Fruit fly (Drosophila melanogaster) whole organism, prepupa: ENCODE measurements around the gene CG33510.

ENCODE experiments used
- Blimp-1 ChIP-seq: fragments of 200-800 bp; sonication (Bioruptor generic); optimal IDR thresholded peaks from 3 replicates; lab custom pipeline; 2017; ENCODE audit warnings: missing biosample characterization, missing genetic modification characterization, mild to moderate bottlenecking, moderate library complexity, missing genetic modification reagents
- CG10631 ChIP-seq: fragments of 200-800 bp; sonication (Bioruptor generic); optimal IDR thresholded peaks from 2 replicates; lab custom pipeline; 2016; ENCODE audit warnings: missing biosample characterization, missing genetic modification characterization
- CG11762 ChIP-seq: fragments of 200-800 bp; sonication (Bioruptor generic); optimal IDR thresholded peaks from 3 replicates; lab custom pipeline; 2016; ENCODE audit warnings: missing biosample characterization, missing genetic modification characterization; ENCODE audit not compliant: insufficient read depth
- CG11902 ChIP-seq: fragments of 200-800 bp; sonication (Bioruptor generic); optimal IDR thresholded peaks from 3 replicates; lab custom pipeline; 2016; ENCODE audit warnings: missing biosample characterization, missing genetic modification characterization
- CG15336 ChIP-seq: fragments of 200-800 bp; sonication (Bioruptor generic); IDR thresholded peaks from 2 replicates; pipeline ENCODE4 v1.3.6; 2022; ENCODE audit warnings: missing biosample characterization, missing genetic modification characterization
- CG1621 ChIP-seq: fragments of 200-800 bp; sonication (Bioruptor generic); optimal IDR thresholded peaks from 3 replicates; lab custom pipeline; 2018; ENCODE audit warnings: missing biosample characterization, mild to moderate bottlenecking, missing genetic modification characterization
- CG16779 ChIP-seq: fragments of 200-800 bp; sonication (Bioruptor generic); optimal IDR thresholded peaks from 3 replicates; lab custom pipeline; 2017; ENCODE audit warnings: missing biosample characterization, mild to moderate bottlenecking, missing genetic modification characterization
- CG3032 ChIP-seq: fragments of 200-800 bp; optimal IDR thresholded peaks from 2 replicates; lab custom pipeline; 2019; ENCODE audit warnings: missing biosample characterization, mild to moderate bottlenecking, missing genetic modification characterization, moderate library complexity
- CG34406 ChIP-seq: fragments of 200-800 bp; sonication (Bioruptor generic); optimal IDR thresholded peaks from 3 replicates; lab custom pipeline; 2016; ENCODE audit warnings: missing biosample characterization, missing genetic modification characterization
- CG4318 ChIP-seq: fragments of 200-800 bp; sonication (Bioruptor generic); optimal IDR thresholded peaks from 3 replicates; lab custom pipeline; 2017; ENCODE audit warnings: missing biosample characterization, mild to moderate bottlenecking, missing genetic modification characterization
- CG6163 ChIP-seq: fragments of 200-800 bp; sonication (Bioruptor generic); IDR thresholded peaks from 3 replicates; pipeline ENCODE4 v1.3.6; 2022; ENCODE audit warnings: missing biosample characterization, missing genetic modification characterization
- CG6276 ChIP-seq: fragments of 200-800 bp; sonication (Bioruptor generic); optimal IDR thresholded peaks from 2 replicates; lab custom pipeline; 2017; ENCODE audit warnings: missing biosample characterization, mild to moderate bottlenecking, missing genetic modification characterization
- CG6792 ChIP-seq: fragments of 200-800 bp; sonication (Bioruptor generic); optimal IDR thresholded peaks from 3 replicates; lab custom pipeline; 2016; ENCODE audit warnings: missing biosample characterization, missing genetic modification characterization
- CG6854 ChIP-seq: fragments of 200-800 bp; sonication (Bioruptor generic); optimal IDR thresholded peaks from 2 replicates; lab custom pipeline; 2017; ENCODE audit warnings: missing biosample characterization, mild to moderate bottlenecking, missing genetic modification characterization
- CG8119 ChIP-seq: fragments of 200-800 bp; sonication (Bioruptor generic); IDR thresholded peaks from 3 replicates; pipeline ENCODE4 v1.3.6; 2022; ENCODE audit warnings: missing biosample characterization, missing genetic modification characterization
- CG8319 ChIP-seq: fragments of 200-800 bp; sonication (Bioruptor generic); optimal IDR thresholded peaks from 3 replicates; lab custom pipeline; 2016; ENCODE audit warnings: missing biosample characterization, missing genetic modification characterization
- CG8632 ChIP-seq: fragments of 200-800 bp; sonication (Bioruptor generic); optimal IDR thresholded peaks from 3 replicates; lab custom pipeline; 2016; ENCODE audit warnings: missing biosample characterization, missing genetic modification characterization
- CG9139 ChIP-seq: fragments of 200-800 bp; sonication (Bioruptor generic); optimal IDR thresholded peaks from 3 replicates; lab custom pipeline; 2017; ENCODE audit warnings: missing biosample characterization, mild to moderate bottlenecking, missing genetic modification characterization
- Eip75B ChIP-seq: fragments of 200-800 bp; sonication (Bioruptor generic); optimal IDR thresholded peaks from 3 replicates; lab custom pipeline; 2016; ENCODE audit warnings: missing biosample characterization, missing genetic modification characterization
- Eip78C ChIP-seq: fragments of 200-800 bp; sonication (Bioruptor generic); peaks from one replicate; lab custom pipeline; 2016; ENCODE audit warnings: missing biosample characterization, missing genetic modification characterization
- Eip93F ChIP-seq: fragments of 200-800 bp; sonication (Bioruptor generic); optimal IDR thresholded peaks from 2 replicates; lab custom pipeline; 2016; ENCODE audit warnings: missing biosample characterization, mild to moderate bottlenecking, missing genetic modification characterization
- Ets21C ChIP-seq: fragments of 200-800 bp; sonication (Bioruptor generic); optimal IDR thresholded peaks from 3 replicates; lab custom pipeline; 2016; ENCODE audit warnings: missing biosample characterization, missing genetic modification characterization
- Ets96B ChIP-seq: fragments of 200-800 bp; optimal IDR thresholded peaks from 2 replicates; lab custom pipeline; 2019; ENCODE audit warnings: missing biosample characterization, mild to moderate bottlenecking, missing genetic modification characterization, moderate library complexity
- Gug ChIP-seq: fragments of 200-800 bp; sonication (Bioruptor generic); IDR thresholded peaks from 2 replicates; pipeline ENCODE4 v1.3.6; 2022; ENCODE audit warnings: missing biosample characterization, missing genetic modification characterization
- Hr38 ChIP-seq: sonication (Bioruptor generic); optimal IDR thresholded peaks from 2 replicates; lab custom pipeline; 2016; ENCODE audit warnings: missing biosample characterization, missing genetic modification characterization
- Hr39 ChIP-seq: fragments of 200-800 bp; sonication (Bioruptor generic); optimal IDR thresholded peaks from 2 replicates; lab custom pipeline; 2016; ENCODE audit warnings: missing biosample characterization, missing genetic modification characterization
- Hr4 ChIP-seq: fragments of 200-800 bp; sonication (Bioruptor generic); optimal IDR thresholded peaks from 3 replicates; lab custom pipeline; 2016; ENCODE audit warnings: missing biosample characterization, missing genetic modification characterization
- Met ChIP-seq: fragments of 200-800 bp; sonication (Bioruptor generic); optimal IDR thresholded peaks from 3 replicates; lab custom pipeline; 2016; ENCODE audit warnings: missing biosample characterization, missing genetic modification characterization
- Sox102F ChIP-seq: fragments of 200-800 bp; sonication (Bioruptor generic); optimal IDR thresholded peaks from 2 replicates; lab custom pipeline; 2016; ENCODE audit warnings: missing biosample characterization, mild to moderate bottlenecking, missing genetic modification characterization
- Sox14 ChIP-seq: fragments of 200-800 bp; sonication (Bioruptor generic); optimal IDR thresholded peaks from 3 replicates; lab custom pipeline; 2016; ENCODE audit warnings: missing biosample characterization, missing genetic modification characterization
- achi ChIP-seq: fragments of 200-800 bp; sonication (Bioruptor generic); optimal IDR thresholded peaks from 3 replicates; lab custom pipeline; 2016; ENCODE audit warnings: missing biosample characterization, missing genetic modification characterization
- acj6 ChIP-seq: fragments of 200-800 bp; sonication (Bioruptor generic); optimal IDR thresholded peaks from 3 replicates; lab custom pipeline; 2016; ENCODE audit warnings: missing biosample characterization, missing genetic modification characterization
- cyc ChIP-seq: fragments of 200-800 bp; sonication (Bioruptor generic); optimal IDR thresholded peaks from 3 replicates; lab custom pipeline; 2016; ENCODE audit warnings: missing biosample characterization, missing genetic modification characterization
- dac ChIP-seq: fragments of 200-800 bp; sonication (Bioruptor generic); optimal IDR thresholded peaks from 2 replicates; lab custom pipeline; 2017; ENCODE audit warnings: missing biosample characterization, mild to moderate bottlenecking, missing genetic modification characterization
- esn ChIP-seq: fragments of 200-800 bp; sonication (Bioruptor generic); optimal IDR thresholded peaks from 2 replicates; lab custom pipeline; 2016; ENCODE audit warnings: missing biosample characterization, mild to moderate bottlenecking, missing genetic modification characterization, moderate library complexity
- fd59A ChIP-seq: fragments of 200-800 bp; sonication (Bioruptor generic); optimal IDR thresholded peaks from 2 replicates; lab custom pipeline; 2017; ENCODE audit warnings: missing biosample characterization, mild to moderate bottlenecking, missing genetic modification characterization, missing genetic modification reagents
- fd85E ChIP-seq: fragments of 200-800 bp; sonication (Bioruptor generic); optimal IDR thresholded peaks from 3 replicates; lab custom pipeline; 2016; ENCODE audit warnings: missing biosample characterization, missing genetic modification characterization
- lz ChIP-seq: fragments of 200-800 bp; sonication (Bioruptor generic); optimal IDR thresholded peaks from 3 replicates; lab custom pipeline; 2016; ENCODE audit warnings: missing biosample characterization, missing genetic modification characterization
- pdm3 ChIP-seq: fragments of 200-800 bp; sonication (Bioruptor generic); optimal IDR thresholded peaks from 3 replicates; lab custom pipeline; 2016; ENCODE audit warnings: missing biosample characterization, missing genetic modification characterization
- salr ChIP-seq, 2 experiments: fragments of 200-800 bp; sonication (Bioruptor generic); optimal IDR thresholded peaks; 3 replicates each; lab custom pipeline; 2016 to 2018; ENCODE audit warnings: missing biosample characterization in 2 of 2, missing genetic modification characterization in 2 of 2, mild to moderate bottlenecking in 1 of 2
- spab ChIP-seq: fragments of 200-800 bp; sonication (Bioruptor generic); optimal IDR thresholded peaks from 2 replicates; lab custom pipeline; 2017; ENCODE audit warnings: missing biosample characterization, mild to moderate bottlenecking, missing genetic modification characterization, missing genetic modification reagents
- ss ChIP-seq, 2 experiments: fragments of 200-800 bp; sonication (Bioruptor generic); optimal IDR thresholded peaks; 2 replicates in 1 of 2; 3 replicates in 1 of 2; lab custom pipeline; 2017 to 2018; ENCODE audit warnings: mild to moderate bottlenecking in 2 of 2, missing biosample characterization in 2 of 2, missing genetic modification characterization in 2 of 2, moderate library complexity in 1 of 2
- svp ChIP-seq: fragments of 200-800 bp; sonication (Bioruptor generic); peaks from one replicate; lab custom pipeline; 2016; ENCODE audit warnings: missing biosample characterization, missing genetic modification characterization
- vri ChIP-seq: fragments of 200-800 bp; sonication (Bioruptor generic); optimal IDR thresholded peaks from 3 replicates; lab custom pipeline; 2016; ENCODE audit warnings: missing biosample characterization, mild to moderate bottlenecking, missing genetic modification characterization

Gene CG33510

dm6 chr2L:21102399-21103108 lies 18.4 kb upstream of the CG33510 start, which contains the start of gene CG9257 (continued):
- TF ChIP-seq spab (GFP tag; lab: Kevin White, UChicago) (no peak), acj6 (GFP tag; lab: Kevin White, UChicago) (no peak), CG8632 (GFP tag; lab: Kevin White, UChicago) (no peak), lz (GFP tag; lab: Kevin White, UChicago) (no peak), Ets96B (tag; lab: Kevin White, UChicago) (no peak), CG3032 (tag; lab: Kevin White, UChicago) (no peak)

DNA sequence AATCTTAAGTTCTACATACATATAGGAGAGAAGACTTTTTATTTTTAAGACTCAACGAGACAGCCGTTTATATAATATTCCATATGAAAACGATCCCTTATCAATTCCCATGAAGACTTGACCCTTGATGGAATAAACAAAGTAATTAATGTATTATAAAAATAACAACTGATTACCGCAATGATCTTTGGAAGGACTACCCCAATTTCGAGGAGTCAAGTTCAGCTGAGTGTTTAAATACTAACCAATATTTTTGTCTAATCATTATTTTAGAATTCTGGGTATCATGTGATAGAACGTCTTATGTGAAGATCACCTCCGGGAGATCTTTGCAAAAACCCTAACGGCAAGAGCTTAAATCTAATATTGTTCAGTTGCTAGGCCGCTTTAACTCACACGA lies 13.7 kb upstream of the CG33510 start:
- TF ChIP-seq Eip78C (GFP tag; lab: Kevin White, UChicago) (peak; percentile 17), Hr4 (GFP tag; lab: Kevin White, UChicago) (no peak), CG10631 (GFP tag; lab: Kevin White, UChicago) (no peak), dac (GFP tag; lab: Kevin White, UChicago) (no peak), svp (GFP tag; lab: Kevin White, UChicago) (peak; percentile 96), CG34406 (GFP tag; lab: Kevin White, UChicago) (no peak), CG6792 (GFP tag; lab: Kevin White, UChicago) (no peak), CG8632 (GFP tag; lab: Kevin White, UChicago) (no peak), CG6276 (GFP tag; lab: Kevin White, UChicago) (no peak), vri (GFP tag; lab: Kevin White, UChicago) (peak; percentile 33)

dm6 chr2L:21096448-21096994 lies 12.4 kb upstream of the CG33510 start, which contains the start of gene CG34136:
CG34136 (plus strand) TSS chr2L:21096922.
- peak; percentile 11 for TF ChIP-seq Hr39 (GFP tag; lab: Kevin White, UChicago)
- TF ChIP-seq ss (GFP tag; optimal IDR thresholded peaks at IDR 0.05; lab: Kevin White, UChicago), result peak; percentile 58 to 80
- peak; percentile 24 for TF ChIP-seq vri (GFP tag; lab: Kevin White, UChicago)
- TF ChIP-seq Hr4 (GFP tag; lab: Kevin White, UChicago), result peak; percentile 60
- TF ChIP-seq Gug, result no peak
- TF ChIP-seq salr (GFP tag; optimal IDR thresholded peaks at IDR 0.05; lab: Kevin White, UChicago), result peak; percentile 34 to 61
- TF ChIP-seq Met (GFP tag; lab: Kevin White, UChicago), result peak; percentile 61
- peak; percentile 15 for TF ChIP-seq Sox14 (GFP tag; lab: Kevin White, UChicago)
- no peak for TF ChIP-seq CG11762 (GFP tag; lab: Kevin White, UChicago)
- TF ChIP-seq Ets96B (tag; lab: Kevin White, UChicago), result peak; percentile 41
- peak; percentile 38 for TF ChIP-seq pdm3 (GFP tag; lab: Kevin White, UChicago)
- TF ChIP-seq Hr38 (GFP tag; lab: Kevin White, UChicago), result no peak
- peak; percentile 70 for TF ChIP-seq CG16779 (tag; lab: Kevin White, UChicago)
- no peak for TF ChIP-seq fd85E (GFP tag; lab: Kevin White, UChicago)
- peak; percentile 31 for TF ChIP-seq CG10631 (GFP tag; lab: Kevin White, UChicago)
- peak; percentile 66 for TF ChIP-seq CG9139 (GFP tag; lab: Kevin White, UChicago)
- TF ChIP-seq Ets21C (GFP tag; lab: Kevin White, UChicago), result no peak
- peak; percentile 42 for TF ChIP-seq esn (GFP tag; lab: Kevin White, UChicago)
- no peak for TF ChIP-seq Blimp-1 (GFP tag; lab: Kevin White, UChicago)
- TF ChIP-seq CG15336, result peak; percentile 72
- no peak for TF ChIP-seq CG11902 (GFP tag; lab: Kevin White, UChicago)
- peak; percentile 36 for TF ChIP-seq achi
- no peak for TF ChIP-seq CG34406 (GFP tag; lab: Kevin White, UChicago)
- TF ChIP-seq CG8119 (GFP tag; lab: Robert Waterston, UW), result peak; percentile 67; the same call in 1 of the 3 replicates
- peak; percentile 9 for TF ChIP-seq Eip93F (GFP tag; lab: Kevin White, UChicago)
- no peak for TF ChIP-seq fd59A (GFP tag; lab: Kevin White, UChicago)
- TF ChIP-seq spab (GFP tag; lab: Kevin White, UChicago), result peak; percentile 53
- TF ChIP-seq Eip78C (GFP tag; lab: Kevin White, UChicago), result peak; percentile 86
- peak; percentile 36 for TF ChIP-seq lz (GFP tag; lab: Kevin White, UChicago)
- TF ChIP-seq CG6792 (GFP tag; lab: Kevin White, UChicago), result peak; percentile 23
- peak; percentile 59 for TF ChIP-seq Sox102F
- TF ChIP-seq CG1621, result peak; percentile 76
- TF ChIP-seq dac (GFP tag; lab: Kevin White, UChicago), result peak; percentile 37
- peak; percentile 47 for TF ChIP-seq CG6854 (GFP tag; lab: Kevin White, UChicago)
- TF ChIP-seq CG8319 (GFP tag; lab: Kevin White, UChicago), result no peak
- peak; percentile 32 for TF ChIP-seq CG4318 (GFP tag; lab: Kevin White, UChicago)
- TF ChIP-seq Eip75B (GFP tag; lab: Kevin White, UChicago), result peak; percentile 49
- TF ChIP-seq cyc (GFP tag; lab: Kevin White, UChicago), result peak; percentile 3
- peak; percentile 87 for TF ChIP-seq CG6163 (GFP tag; lab: Robert Waterston, UW)
